Fruit fly (Drosophila melanogaster): Measurements from ENCODE around the gene CG5866.

Gene CG5866

DNA sequence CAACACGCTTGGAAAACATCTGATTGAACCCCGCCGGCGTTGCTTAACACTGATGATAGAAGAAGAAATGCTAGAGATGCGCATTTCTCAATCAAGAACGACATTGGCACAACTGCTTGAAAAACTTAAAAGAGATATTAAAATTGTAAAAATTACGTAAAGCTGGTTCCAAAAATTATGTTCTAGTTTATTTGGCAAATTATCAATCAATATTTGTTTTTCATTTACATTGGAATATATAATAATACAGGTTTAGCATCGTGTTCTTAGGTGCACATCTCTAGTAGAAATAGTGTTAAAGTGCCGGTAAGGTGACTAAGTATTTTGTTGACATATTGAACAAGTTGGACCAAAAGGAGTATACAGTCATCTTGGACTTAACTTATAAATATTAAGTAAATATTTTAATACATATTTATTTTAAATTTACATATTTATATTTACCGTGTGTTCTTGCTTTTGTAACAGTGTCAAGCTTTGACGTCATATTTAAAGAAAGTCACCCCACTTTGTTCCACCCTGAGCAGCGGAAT, 24.2 kb upstream of the CG5866 start, which contains the start of the genes Brf and sds22 (continued):
- TF ChIP-seq CG12236 (GFP tag; optimal IDR thresholded peaks at IDR 0.05) (peak; percentile 88), lab (GFP tag; optimal IDR thresholded peaks at IDR 0.05) (peak; percentile 96), gt (GFP tag; IDR thresholded peaks at IDR 0.05) (peak; percentile 85), CG4282 (GFP tag; optimal IDR thresholded peaks at IDR 0.05) (peak; percentile 90), fd102C (GFP tag; optimal IDR thresholded peaks at IDR 0.05) (peak; percentile 67), sug (tag; optimal IDR thresholded peaks at IDR 0.05) (peak; percentile 97), Side (GFP tag; optimal IDR thresholded peaks at IDR 0.05) (peak; percentile 94), CG3281 (GFP tag; optimal IDR thresholded peaks at IDR 0.05) (peak; percentile 94), Fer2 (tag; optimal IDR thresholded peaks at IDR 0.05) (peak; percentile 96), CG16863 (GFP tag; optimal IDR thresholded peaks at IDR 0.05) (peak; percentile 94), CG11456 (GFP tag; IDR thresholded peaks at IDR 0.05) (peak; percentile 90), chif (GFP tag; optimal IDR thresholded peaks at IDR 0.05) (peak; percentile 95 to 96), Hr3 (GFP tag; optimal IDR thresholded peaks at IDR 0.05) (peak; percentile 98), esg (GFP tag; conservative IDR thresholded peaks at IDR 0.05) (peak; percentile 91), vnd (GFP tag; IDR thresholded peaks at IDR 0.05; ENCODE audit: partially characterized antibody) (peak; percentile 74), HLH54F (GFP tag; optimal IDR thresholded peaks at IDR 0.05) (peak; percentile 97), CG34376 (GFP tag; optimal IDR thresholded peaks at IDR 0.05) (peak; percentile 93), Myb (GFP tag; optimal IDR thresholded peaks at IDR 0.05) (peak; percentile 81), CTCF (GFP tag; optimal IDR thresholded peaks at IDR 0.05) (peak; percentile 46), tin (GFP tag; optimal IDR thresholded peaks at IDR 0.05) (peak; percentile 98), ttk (GFP tag; IDR thresholded peaks at IDR 0.05) (peak; percentile 94), en (GFP tag; optimal IDR thresholded peaks at IDR 0.05) (peak; percentile 83), CG10274 (GFP tag; optimal IDR thresholded peaks at IDR 0.05) (peak; percentile 81), run (tag; optimal IDR thresholded peaks at IDR 0.05) (peak; percentile 47), CG31224 (GFP tag; IDR thresholded peaks at IDR 0.05) (peak; percentile 83), aop (GFP tag; IDR thresholded peaks at IDR 0.05) (peak; percentile 60; the same call in 1 of the 2 replicates), CG8359 (GFP tag; optimal IDR thresholded peaks at IDR 0.05; ENCODE audit: borderline replicate concordance) (peak; percentile 80), CG18011 (GFP tag; optimal IDR thresholded peaks at IDR 0.05) (peak; percentile 84), CG32532 (GFP tag; IDR thresholded peaks at IDR 0.05) (peak; percentile 95), Trl (optimal IDR thresholded peaks at IDR 0.05) (no peak), Trl (GFP tag; optimal IDR thresholded peaks at IDR 0.05) (peak; percentile 96), Meics (GFP tag; optimal IDR thresholded peaks at IDR 0.05) (peak; percentile 94), CG10543 (GFP tag; optimal IDR thresholded peaks at IDR 0.05) (peak; percentile 97), Optix (GFP tag; IDR thresholded peaks at IDR 0.05) (peak; percentile 58; the same call in 2 of the 3 replicates), cwo (GFP tag; optimal IDR thresholded peaks at IDR 0.05) (peak; percentile 84), jigr1 (GFP tag; IDR thresholded peaks at IDR 0.05) (peak; percentile 86; the same call in 2 of the 3 replicates), CG7928 (GFP tag; optimal IDR thresholded peaks at IDR 0.05) (peak; percentile 67), pb (GFP tag; optimal IDR thresholded peaks at IDR 0.05) (peak; percentile 84), HmgD (GFP tag; optimal IDR thresholded peaks at IDR 0.05) (peak; percentile 89), CG13775 (GFP tag; optimal IDR thresholded peaks at IDR 0.05) (peak; percentile 96), da (GFP tag; optimal IDR thresholded peaks at IDR 0.05) (peak; percentile 87), row (GFP tag; IDR thresholded peaks at IDR 0.05) (peak; percentile 98), cato (GFP tag; optimal IDR thresholded peaks at IDR 0.05; ENCODE audit: borderline replicate concordance) (peak; percentile 89), CG4328 (GFP tag; optimal IDR thresholded peaks at IDR 0.05) (peak; percentile 95), sob (GFP tag; IDR thresholded peaks at IDR 0.05) (peak; percentile 96), tll (GFP tag; optimal IDR thresholded peaks at IDR 0.05) (peak; percentile 33 to 81), E2f1 (GFP tag; IDR thresholded peaks at IDR 0.05) (peak; percentile 87), CG34224 (GFP tag; IDR thresholded peaks at IDR 0.05; ENCODE audit: partially characterized antibody) (peak; percentile 53; the same call in 1 of the 3 replicates), fd3F (GFP tag; optimal IDR thresholded peaks at IDR 0.05) (peak; percentile 95), CG6683 (GFP tag; optimal IDR thresholded peaks at IDR 0.05) (peak; percentile 82)
